Worm (Caenorhabditis elegans): Measurements from ENCODE around the gene nhr-117.

The nhr-117 gene

DNA sequence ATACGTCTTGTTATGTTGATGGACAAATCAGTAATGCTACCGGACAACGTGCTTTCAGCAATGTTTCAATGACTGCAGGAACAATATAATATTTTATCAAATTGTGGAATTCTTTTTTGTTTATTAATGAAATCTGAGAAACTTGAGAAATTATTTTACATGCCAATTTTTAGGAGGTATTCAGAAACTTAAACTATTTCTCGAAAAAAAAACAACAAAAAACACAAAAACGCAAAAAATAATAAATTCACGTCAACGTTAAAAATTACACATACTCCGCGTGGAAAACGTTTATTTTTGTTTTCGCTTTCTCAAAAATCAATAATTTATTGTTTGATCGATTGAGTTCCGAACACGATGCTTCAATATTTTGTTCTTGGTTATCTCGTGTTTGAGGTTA, 20.9 kb upstream of the nhr-117 start, which contains the start of gene Y46H3D.1:
Gene Y46H3D.1 (plus strand): TSS at position 301 of the 400 bp plus-strand sequence.
- TF ChIP-seq ceh-9 (tag; optimal IDR thresholded peaks at IDR 0.05) (no peak), nhr-11 (tag; optimal IDR thresholded peaks at IDR 0.05) (no peak), ceh-22 (tag; optimal IDR thresholded peaks at IDR 0.05) (no peak), ahr-1 (tag; optimal IDR thresholded peaks at IDR 0.05) (no peak), elt-4 (tag; optimal IDR thresholded peaks at IDR 0.05) (no peak), sox-2 (GFP tag; IDR thresholded peaks at IDR 0.05) (no peak), ets-4 (tag; optimal IDR thresholded peaks at IDR 0.05) (no peak), fkh-6 (tag; optimal IDR thresholded peaks at IDR 0.05) (no peak), nhr-232 (tag; optimal IDR thresholded peaks at IDR 0.05) (no peak), hlh-8 (tag; optimal IDR thresholded peaks at IDR 0.05) (no peak), sdc-2 (tag; optimal IDR thresholded peaks at IDR 0.05) (no peak)

DNA sequence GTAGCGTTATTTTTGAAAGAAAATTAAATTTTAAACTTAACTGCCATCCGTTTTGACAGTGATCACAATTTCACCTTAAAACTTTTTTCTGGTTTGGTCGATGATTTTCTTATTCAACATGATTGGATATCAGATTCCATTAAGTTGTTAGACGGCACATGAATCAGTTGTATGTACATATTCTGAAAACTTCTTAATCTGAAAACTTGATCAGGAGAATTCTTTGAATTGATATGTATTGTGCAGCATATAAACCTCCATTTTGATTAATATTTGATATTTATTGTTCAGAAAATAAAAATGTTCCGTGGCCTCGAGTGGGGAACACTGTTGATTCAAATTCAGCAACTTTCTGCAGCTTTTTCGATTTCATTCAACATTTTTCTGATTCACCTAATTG, 18.7 kb upstream of the nhr-117 start, which contains the start of gene str-221:
Gene str-221 (plus strand): TSS at position 301 of the 400 bp plus-strand sequence.
- no peak for TF ChIP-seq fax-1 (tag; optimal IDR thresholded peaks at IDR 0.05)
- TF ChIP-seq ceh-9 (tag; optimal IDR thresholded peaks at IDR 0.05): no peak
- no peak for TF ChIP-seq madf-2 (tag; optimal IDR thresholded peaks at IDR 0.05)
- TF ChIP-seq K09A11.1 (tag; optimal IDR thresholded peaks at IDR 0.05; ENCODE audit: insufficient read depth): no peak
- TF ChIP-seq ttx-3 (tag; optimal IDR thresholded peaks at IDR 0.05): no peak
- TF ChIP-seq K02D7.2 (tag; optimal IDR thresholded peaks at IDR 0.05): no peak
- TF ChIP-seq T23F11.4 (GFP tag; optimal IDR thresholded peaks at IDR 0.05): no peak
- no peak for TF ChIP-seq odd-2 (tag; optimal IDR thresholded peaks at IDR 0.05)
- no peak for TF ChIP-seq elt-4 (tag; optimal IDR thresholded peaks at IDR 0.05)
- no peak for TF ChIP-seq C08G9.2 (tag; optimal IDR thresholded peaks at IDR 0.05)
- TF ChIP-seq ceh-24 (tag; optimal IDR thresholded peaks at IDR 0.05): no peak
- no peak for TF ChIP-seq tbx-2 (tag; optimal IDR thresholded peaks at IDR 0.05)
- no peak for TF ChIP-seq ceh-19 (GFP tag; optimal IDR thresholded peaks at IDR 0.05)
- TF ChIP-seq unc-55 (GFP tag; optimal IDR thresholded peaks at IDR 0.05): no peak
- TF ChIP-seq unc-3 (GFP tag; conservative IDR thresholded peaks at IDR 0.05): no peak
- no peak for TF ChIP-seq unc-3 (tag; optimal IDR thresholded peaks at IDR 0.05)
- TF ChIP-seq che-1 (tag; optimal IDR thresholded peaks at IDR 0.05): no peak
- TF ChIP-seq lin-11 (tag; optimal IDR thresholded peaks at IDR 0.05): no peak

DNA sequence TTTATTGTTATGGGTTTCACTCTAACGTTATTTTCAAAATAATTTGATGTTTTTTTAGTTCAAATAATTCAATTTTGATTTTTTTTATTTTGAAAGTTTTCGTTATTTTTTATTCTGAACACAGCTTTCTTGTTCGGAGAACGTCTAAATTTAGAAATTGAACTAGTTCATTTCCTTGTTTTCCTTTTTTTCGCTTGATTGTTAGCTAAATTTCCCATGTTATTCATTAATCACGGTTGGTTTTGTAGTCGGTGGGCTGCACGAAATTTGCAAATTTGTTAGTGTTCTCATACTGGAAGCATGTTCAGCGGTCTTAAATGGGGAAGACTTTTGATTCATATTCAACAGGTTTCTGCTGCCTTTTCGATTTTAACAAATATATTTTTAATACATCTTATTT, 14.5 kb upstream of the nhr-117 start, which contains the start of gene str-222:
Gene str-222 (plus strand): TSS at position 301 of the 400 bp plus-strand sequence.
- no peak for TF ChIP-seq unc-86 (tag; optimal IDR thresholded peaks at IDR 0.05)
- TF ChIP-seq ceh-34 (tag; optimal IDR thresholded peaks at IDR 0.05): no peak
- TF ChIP-seq F13H6.1 (tag; optimal IDR thresholded peaks at IDR 0.05): no peak
- no peak for TF ChIP-seq rnt-1 (tag; optimal IDR thresholded peaks at IDR 0.05)
- TF ChIP-seq nfya-1 (tag; optimal IDR thresholded peaks at IDR 0.05): no peak
- TF ChIP-seq unc-55 (GFP tag; optimal IDR thresholded peaks at IDR 0.05): no peak
- TF ChIP-seq pag-3 (tag; optimal IDR thresholded peaks at IDR 0.05; ENCODE audit: borderline replicate concordance): no peak
- TF ChIP-seq ceh-9 (tag; optimal IDR thresholded peaks at IDR 0.05): no peak
- no peak for TF ChIP-seq ref-2 (tag; optimal IDR thresholded peaks at IDR 0.05)
- TF ChIP-seq lim-6 (tag; optimal IDR thresholded peaks at IDR 0.05): no peak

DNA sequence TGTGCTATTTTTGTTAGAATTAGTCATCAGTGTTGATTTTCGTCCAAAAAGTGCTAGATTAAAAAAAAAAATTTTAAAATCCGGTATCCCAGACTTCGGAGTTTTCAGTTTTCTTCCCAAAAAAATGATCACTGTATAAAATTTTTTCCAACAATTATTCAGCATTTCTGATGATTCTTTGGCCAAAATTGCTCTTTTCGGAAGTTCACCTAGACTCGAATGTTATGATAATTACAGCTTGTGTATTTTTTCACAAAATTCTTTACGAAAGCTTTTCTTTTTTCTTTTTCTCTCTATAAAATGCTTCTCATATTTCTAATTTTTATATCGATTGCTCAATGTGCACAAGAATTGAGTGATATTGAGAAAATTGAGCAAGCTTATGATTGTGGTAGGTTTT, 10.4 kb upstream of the nhr-117 start, which contains the start of gene irld-17:
Gene irld-17 (plus strand): TSS at position 301 of the 400 bp plus-strand sequence.
- TF ChIP-seq unc-86 (tag; optimal IDR thresholded peaks at IDR 0.05) (no peak), sox-4 (tag; optimal IDR thresholded peaks at IDR 0.05) (no peak), npax-4 (tag; optimal IDR thresholded peaks at IDR 0.05) (no peak), hlh-6 (tag; optimal IDR thresholded peaks at IDR 0.05) (no peak), pha-2 (tag; optimal IDR thresholded peaks at IDR 0.05) (no peak), hlh-15 (tag; optimal IDR thresholded peaks at IDR 0.05) (no peak)

Data from whole organism, late embryonic.